Fruit fly (Drosophila melanogaster) whole organism: Measurements from ENCODE around the gene Apc.

Source experiments
- CG8478 ChIP-seq: fragments of >200 bp; optimal IDR thresholded peaks from 2 replicates; lab custom pipeline; 2018; ENCODE audit warnings: inconsistent platforms
- Dll ChIP-seq: fragments of >200 bp; optimal IDR thresholded peaks from 2 replicates; lab custom pipeline; 2017
- EcR ChIP-seq, 2 experiments: fragments of >200 bp; optimal IDR thresholded peaks; 2 replicates each; lab custom pipeline; 2017; ENCODE audit warnings: missing biosample characterization in 2 of 2, missing genetic modification characterization in 2 of 2, missing genetic modification reagents in 2 of 2
- pan ChIP-seq: fragments of >200 bp; optimal IDR thresholded peaks from 2 replicates; lab custom pipeline; 2017
- psq ChIP-seq: fragments of >200 bp; optimal IDR thresholded peaks from 2 replicates; lab custom pipeline; 2017
- usp ChIP-seq: fragments of >200 bp; optimal IDR thresholded peaks from 2 replicates; lab custom pipeline; 2017; ENCODE audit warnings: missing biosample characterization, missing genetic modification characterization, mixed read lengths

DNA sequence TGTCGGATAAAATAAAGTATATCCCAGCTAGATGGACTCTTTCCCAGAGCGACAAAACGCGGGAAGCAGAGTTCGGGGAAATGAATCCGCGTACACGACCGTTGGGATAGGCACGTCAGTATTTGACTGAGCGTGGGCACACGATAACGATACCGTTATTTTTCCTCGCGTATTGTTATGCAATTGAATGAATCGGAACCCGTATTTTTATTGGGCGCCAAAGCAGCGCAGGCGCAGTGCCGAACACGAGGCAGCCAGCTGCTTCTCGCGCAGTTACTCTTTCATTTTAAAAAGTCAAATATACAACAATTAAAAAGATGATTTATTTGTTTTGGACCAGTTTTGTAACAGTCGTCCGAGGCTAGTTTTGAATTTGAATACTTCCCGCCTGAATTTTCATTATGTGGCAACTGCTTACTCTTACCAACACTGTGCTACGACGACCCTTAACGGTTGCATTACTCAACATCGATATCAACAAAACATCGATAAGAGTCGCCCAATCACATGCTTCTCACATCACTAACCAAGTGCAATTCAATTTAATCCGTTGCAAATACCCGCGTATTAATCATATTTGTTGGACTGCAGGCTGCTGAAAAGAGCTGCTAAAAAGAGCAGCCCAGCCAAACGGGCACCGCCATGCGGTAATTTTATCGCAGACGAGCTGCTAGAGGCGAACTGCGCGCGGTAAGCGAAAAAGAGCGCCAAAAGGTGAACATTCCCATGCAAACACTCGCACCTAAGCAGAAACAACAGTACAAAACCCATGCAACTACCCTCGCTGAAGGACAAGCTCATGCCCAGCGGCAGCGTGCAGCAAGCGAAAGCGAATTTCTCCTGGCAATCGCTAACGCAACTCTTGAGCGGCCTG, 43.2 kb upstream of the Apc start, which contains the start of the genes CG33203 and Doa:
- TF ChIP-seq psq: no peak
- no peak for TF ChIP-seq CG8478
- no peak for TF ChIP-seq usp (GFP tag; lab: Kevin White, UChicago)
- TF ChIP-seq pan (lab: Kevin White, UChicago): no peak
- no peak for TF ChIP-seq EcR (GFP tag; optimal IDR thresholded peaks at IDR 0.05; lab: Kevin White, UChicago)
- no peak for TF ChIP-seq Dll (lab: Kevin White, UChicago)
